Worm (Caenorhabditis elegans) whole organism, late embryonic: ENCODE measurements around the gene F47B8.1.

Experiments used
- ceh-24 ChIP-seq: sonication (generic microtip); optimal IDR thresholded peaks from 2 replicates; lab custom pipeline; 2016; ENCODE audit warnings: mild to moderate bottlenecking, missing genetic modification characterization, missing compliant biosample characterization
- syd-9 ChIP-seq: sonication (generic microtip); optimal IDR thresholded peaks from 2 replicates; lab custom pipeline; 2016; ENCODE audit warnings: mild to moderate bottlenecking, missing genetic modification characterization, moderate library complexity, missing compliant biosample characterization

ce11 chrV:14293667-14294194, 20.4 kb downstream of the F47B8.1 start, which contains the start of gene F14D7.2:
- TF ChIP-seq ceh-24 (tag; lab: Kevin White, UChicago) (no peak), syd-9 (no peak)
